Fruit fly (Drosophila melanogaster) whole organism, embryonic: ENCODE data around the gene Dlip2.

Source experiments
- Aef1 ChIP-seq: fragments of 200-800 bp; sonication (Bioruptor generic); IDR thresholded peaks from 3 replicates; pipeline ENCODE4 v1.3.6; 2022; ENCODE audit warnings: missing biosample characterization, missing genetic modification characterization
- CG11456 ChIP-seq: fragments of 200-800 bp; sonication (Bioruptor generic); IDR thresholded peaks from 3 replicates; pipeline ENCODE4 v1.3.6; 2022; ENCODE audit warnings: missing biosample characterization, missing genetic modification characterization
- CG1233 ChIP-seq: fragments of 200-800 bp; sonication (Bioruptor generic); optimal IDR thresholded peaks from 4 replicates; lab custom pipeline; 2018; ENCODE audit warnings: missing biosample characterization, mild to moderate bottlenecking, missing genetic modification characterization
- CG12744 ChIP-seq: fragments of 200-800 bp; sonication (Bioruptor generic); optimal IDR thresholded peaks from 2 replicates; lab custom pipeline; 2016; ENCODE audit warnings: missing biosample characterization, missing genetic modification characterization
- CG13123 ChIP-seq: fragments of 200-800 bp; sonication (Bioruptor generic); optimal IDR thresholded peaks from 2 replicates; lab custom pipeline; 2016; ENCODE audit warnings: missing biosample characterization, missing genetic modification characterization
- CG13296 ChIP-seq: fragments of 200-800 bp; sonication (Bioruptor generic); optimal IDR thresholded peaks from 3 replicates; lab custom pipeline; 2018; ENCODE audit warnings: missing biosample characterization, mild to moderate bottlenecking, missing genetic modification characterization
- CG15696 ChIP-seq: fragments of 200-800 bp; sonication (Bioruptor generic); optimal IDR thresholded peaks from 2 replicates; lab custom pipeline; 2019; ENCODE audit warnings: missing biosample characterization, mild to moderate bottlenecking, missing genetic modification characterization, moderate library complexity
- CG2116 ChIP-seq: fragments of 200-800 bp; sonication (Bioruptor generic); optimal IDR thresholded peaks from 3 replicates; lab custom pipeline; 2018; ENCODE audit warnings: missing biosample characterization, mild to moderate bottlenecking, missing genetic modification characterization
- CG2199 ChIP-seq: fragments of 200-800 bp; sonication (Bioruptor generic); IDR thresholded peaks from 3 replicates; pipeline ENCODE4 v1.3.6; 2022; ENCODE audit warnings: missing biosample characterization, missing genetic modification characterization
- CG2678 ChIP-seq: fragments of 200-800 bp; sonication (Bioruptor generic); optimal IDR thresholded peaks from 3 replicates; lab custom pipeline; 2019; ENCODE audit warnings: missing biosample characterization, mild to moderate bottlenecking, missing genetic modification characterization, moderate library complexity
- CG30431 ChIP-seq: fragments of 200-800 bp; sonication (Bioruptor generic); optimal IDR thresholded peaks from 2 replicates; lab custom pipeline; 2017; ENCODE audit warnings: missing biosample characterization, missing genetic modification characterization
- CG4730 ChIP-seq: fragments of 200-800 bp; sonication (Bioruptor generic); IDR thresholded peaks from 2 replicates; pipeline ENCODE4 v1.3.6; 2022; ENCODE audit warnings: missing biosample characterization, missing genetic modification characterization
- CG4820 ChIP-seq: fragments of 200-800 bp; sonication (Bioruptor generic); optimal IDR thresholded peaks from 3 replicates; lab custom pipeline; 2016; ENCODE audit warnings: missing biosample characterization, missing genetic modification characterization
- CG6654 ChIP-seq: fragments of 200-800 bp; sonication (Bioruptor generic); optimal IDR thresholded peaks from 2 replicates; lab custom pipeline; 2017; ENCODE audit warnings: missing biosample characterization, mild to moderate bottlenecking, missing genetic modification characterization
- CG6791 ChIP-seq: fragments of 200-800 bp; sonication (Bioruptor generic); IDR thresholded peaks from 3 replicates; pipeline ENCODE4 v1.3.6; 2022; ENCODE audit warnings: missing biosample characterization, missing genetic modification characterization; ENCODE audit not compliant: partially characterized antibody
- CG6854 ChIP-seq: fragments of 200-800 bp; sonication (Bioruptor generic); optimal IDR thresholded peaks from 3 replicates; lab custom pipeline; 2017; ENCODE audit warnings: missing biosample characterization, mild to moderate bottlenecking, missing genetic modification characterization
- CG7271 ChIP-seq: fragments of 200-800 bp; sonication (Bioruptor generic); optimal IDR thresholded peaks from 2 replicates; lab custom pipeline; 2018; ENCODE audit warnings: missing biosample characterization, mild to moderate bottlenecking, missing genetic modification characterization, moderate library complexity
- CG7556 ChIP-seq: fragments of 200-800 bp; sonication (Bioruptor generic); optimal IDR thresholded peaks from 2 replicates; lab custom pipeline; 2017; ENCODE audit warnings: missing biosample characterization, mild to moderate bottlenecking, missing genetic modification characterization
- CG7839 ChIP-seq: fragments of 200-800 bp; sonication (Bioruptor generic); optimal IDR thresholded peaks from 3 replicates; lab custom pipeline; 2018; ENCODE audit warnings: missing biosample characterization, mild to moderate bottlenecking, missing genetic modification characterization, moderate library complexity
- CG9797 ChIP-seq: fragments of 200-800 bp; sonication (Bioruptor generic); optimal IDR thresholded peaks from 3 replicates; lab custom pipeline; 2018; ENCODE audit warnings: missing biosample characterization, mild to moderate bottlenecking, missing genetic modification characterization
- CG9932 ChIP-seq: fragments of 200-800 bp; sonication (Bioruptor generic); IDR thresholded peaks from 2 replicates; pipeline ENCODE4 v1.3.6; 2022; ENCODE audit warnings: missing biosample characterization, missing genetic modification characterization
- Camta ChIP-seq: fragments of 200-800 bp; sonication (Bioruptor generic); optimal IDR thresholded peaks from 2 replicates; lab custom pipeline; 2016; ENCODE audit warnings: missing biosample characterization, missing genetic modification characterization
- D19B ChIP-seq: fragments of 200-800 bp; sonication (Bioruptor generic); optimal IDR thresholded peaks from 2 replicates; lab custom pipeline; 2017; ENCODE audit warnings: missing biosample characterization, mild to moderate bottlenecking, missing genetic modification characterization
- Dp ChIP-seq: fragments of 200-800 bp; sonication (Bioruptor generic); optimal IDR thresholded peaks from 2 replicates; lab custom pipeline; 2018; ENCODE audit warnings: missing biosample characterization, mild to moderate bottlenecking, missing genetic modification characterization, moderate library complexity
- Dref ChIP-seq: fragments of 200-800 bp; sonication (Bioruptor generic); IDR thresholded peaks from 2 replicates; pipeline ENCODE4 v1.3.6; 2022; ENCODE audit warnings: missing biosample characterization, missing genetic modification characterization
- Fer3 ChIP-seq: fragments of 200-800 bp; sonication (Bioruptor generic); optimal IDR thresholded peaks from 2 replicates; lab custom pipeline; 2018; ENCODE audit warnings: missing biosample characterization, mild to moderate bottlenecking, missing genetic modification characterization, moderate library complexity
- Lhr ChIP-seq: fragments of 200-800 bp; sonication (Bioruptor generic); optimal IDR thresholded peaks from 3 replicates; lab custom pipeline; 2017; ENCODE audit warnings: mild to moderate bottlenecking, missing biosample characterization, missing genetic modification reagents, missing genetic modification characterization
- Myb ChIP-seq: fragments of 200-800 bp; sonication (Bioruptor generic); optimal IDR thresholded peaks from 2 replicates; lab custom pipeline; 2016; ENCODE audit warnings: missing biosample characterization, missing genetic modification characterization
- NC2α ChIP-seq: fragments of 200-800 bp; sonication (Bioruptor generic); optimal IDR thresholded peaks from 2 replicates; lab custom pipeline; 2016; ENCODE audit warnings: missing biosample characterization, missing genetic modification characterization
- Opbp ChIP-seq: fragments of 200-800 bp; sonication (Bioruptor generic); IDR thresholded peaks from 3 replicates; pipeline ENCODE4 v1.3.6; 2022; ENCODE audit warnings: missing biosample characterization, missing genetic modification characterization; ENCODE audit not compliant: partially characterized antibody
- Xbp1 ChIP-seq: fragments of 200-800 bp; sonication (Bioruptor generic); optimal IDR thresholded peaks from 3 replicates; lab custom pipeline; 2016; ENCODE audit warnings: missing biosample characterization, mild to moderate bottlenecking, missing genetic modification characterization
- ato ChIP-seq: fragments of 200-800 bp; sonication (Bioruptor generic); IDR thresholded peaks from 2 replicates; pipeline ENCODE4 v1.3.6; 2022; ENCODE audit warnings: missing biosample characterization, missing genetic modification characterization; ENCODE audit not compliant: partially characterized antibody
- bcd ChIP-seq: fragments of 200-800 bp; sonication (Bioruptor generic); optimal IDR thresholded peaks from 2 replicates; lab custom pipeline; 2017; ENCODE audit warnings: missing biosample characterization, mild to moderate bottlenecking, missing genetic modification characterization
- bsh ChIP-seq, 2 experiments: fragments of 200-800 bp; sonication (Bioruptor generic); optimal IDR thresholded peaks; 2 replicates each; lab custom pipeline; 2017 to 2018; ENCODE audit warnings: mild to moderate bottlenecking in 2 of 2, missing biosample characterization in 2 of 2, missing genetic modification characterization in 2 of 2, moderate library complexity in 1 of 2
- cg ChIP-seq: fragments of 200-800 bp; sonication (Bioruptor generic); optimal IDR thresholded peaks from 3 replicates; lab custom pipeline; 2019; ENCODE audit warnings: missing biosample characterization, mild to moderate bottlenecking, missing genetic modification characterization, moderate library complexity
- da ChIP-seq: fragments of 200-800 bp; sonication (Bioruptor generic); optimal IDR thresholded peaks from 2 replicates; lab custom pipeline; 2016; ENCODE audit warnings: missing biosample characterization, missing genetic modification characterization
- emc ChIP-seq: fragments of 200-800 bp; sonication (Bioruptor generic); optimal IDR thresholded peaks from 2 replicates; lab custom pipeline; 2016; ENCODE audit warnings: missing biosample characterization, missing genetic modification characterization
- ftz-f1 ChIP-seq: fragments of 200-800 bp; sonication (Bioruptor generic); optimal IDR thresholded peaks from 2 replicates; lab custom pipeline; 2016; ENCODE audit warnings: missing biosample characterization, missing genetic modification characterization
- klu ChIP-seq: fragments of 200-800 bp; sonication (Bioruptor generic); IDR thresholded peaks from 2 replicates; pipeline ENCODE4 v1.3.6; 2022; ENCODE audit warnings: missing biosample characterization, missing genetic modification characterization
- nerfin-2 ChIP-seq: fragments of 200-800 bp; sonication (Bioruptor generic); IDR thresholded peaks from 2 replicates; pipeline ENCODE4 v1.3.6; 2022; ENCODE audit warnings: missing biosample characterization, missing genetic modification characterization; ENCODE audit not compliant: partially characterized antibody
- onecut ChIP-seq: fragments of 200-800 bp; sonication (Bioruptor generic); IDR thresholded peaks from 2 replicates; pipeline ENCODE4 v1.3.6; 2022; ENCODE audit warnings: missing biosample characterization, missing genetic modification characterization
- org-1 ChIP-seq: fragments of 200-800 bp; sonication (Bioruptor generic); optimal IDR thresholded peaks from 2 replicates; lab custom pipeline; 2017; ENCODE audit warnings: missing biosample characterization, missing genetic modification characterization
- pb ChIP-seq: fragments of 200-800 bp; sonication (Bioruptor generic); optimal IDR thresholded peaks from 3 replicates; lab custom pipeline; 2016; ENCODE audit warnings: missing biosample characterization, missing genetic modification characterization
- pum ChIP-seq: fragments of 200-800 bp; sonication (Bioruptor generic); optimal IDR thresholded peaks from 2 replicates; lab custom pipeline; 2016; ENCODE audit warnings: missing biosample characterization, missing genetic modification characterization
- run ChIP-seq: fragments of 200-800 bp; sonication (Bioruptor generic); optimal IDR thresholded peaks from 3 replicates; lab custom pipeline; 2018; ENCODE audit warnings: missing biosample characterization, mild to moderate bottlenecking, missing genetic modification characterization
- sisA ChIP-seq: fragments of 200-800 bp; sonication (Bioruptor generic); IDR thresholded peaks from 2 replicates; pipeline ENCODE4 v1.3.6; 2022; ENCODE audit warnings: missing biosample characterization, missing genetic modification characterization
- sqz ChIP-seq: fragments of 200-800 bp; sonication (Bioruptor generic); optimal IDR thresholded peaks from 3 replicates; lab custom pipeline; 2018; ENCODE audit warnings: missing biosample characterization, mild to moderate bottlenecking, missing genetic modification characterization
- ssp ChIP-seq: fragments of 200-800 bp; sonication (Bioruptor generic); IDR thresholded peaks from 2 replicates; pipeline ENCODE4 v1.3.6; 2022; ENCODE audit warnings: missing biosample characterization, missing genetic modification characterization
- stc ChIP-seq: fragments of 200-800 bp; sonication (Bioruptor generic); IDR thresholded peaks from 2 replicates; pipeline ENCODE4 v1.3.6; 2022; ENCODE audit warnings: missing biosample characterization, missing genetic modification characterization

Dlip2 gene

dm6 chr3R:4649126-4649811 is 3.8 kb upstream of the Dlip2 start, which contains the start of gene Karybeta3 (continued):
- TF ChIP-seq CG2678 (tag; lab: Kevin White, UChicago) (peak; percentile 61), CG6654 (GFP tag; lab: Kevin White, UChicago) (peak; percentile 8), org-1 (GFP tag; lab: Kevin White, UChicago) (peak; percentile 40), sisA (GFP tag; lab: Robert Waterston, UW) (peak; percentile 71; the same call in 1 of the 2 replicates), emc (GFP tag; lab: Kevin White, UChicago) (peak; percentile 76), run (tag; lab: Kevin White, UChicago) (no peak), ato (GFP tag; lab: Robert Waterston, UW) (peak; percentile 54; the same call in 1 of the 2 replicates), Aef1 (peak; percentile 68), da (no peak), CG12744 (GFP tag; lab: Kevin White, UChicago) (peak; percentile 53), Xbp1 (peak; percentile 82), CG2199 (GFP tag; lab: Robert Waterston, UW) (peak; percentile 50; the same call in 1 of the 3 replicates), onecut (0 out of 2 replicates have a peak, but pooled peaks have one; percentile 22), CG4730 (peak; percentile 57; the same call in 1 of the 2 replicates), CG30431 (peak; percentile 30), CG9932 (GFP tag; lab: Robert Waterston, UW) (peak; percentile 81), CG13296 (GFP tag; lab: Kevin White, UChicago) (peak; percentile 76), Camta (GFP tag; lab: Kevin White, UChicago) (peak; percentile 55), CG4820 (GFP tag; lab: Kevin White, UChicago) (peak; percentile 59), sqz (GFP tag; lab: Kevin White, UChicago) (no peak), NC2α (peak; percentile 38), klu (no peak), CG6854 (GFP tag; lab: Kevin White, UChicago) (no peak), CG13123 (peak; percentile 2), pb (GFP tag; lab: Kevin White, UChicago) (peak; percentile 87), D19B (GFP tag; lab: Kevin White, UChicago) (peak; percentile 54), Myb (peak; percentile 84), CG11456 (GFP tag; lab: Robert Waterston, UW) (peak; percentile 80), ftz-f1 (GFP tag; lab: Kevin White, UChicago) (peak; percentile 27), Dp (peak; percentile 91), CG1233 (peak; percentile 69), pum (peak; percentile 77), Opbp (GFP tag; lab: Robert Waterston, UW) (peak; percentile 73), Lhr (GFP tag; lab: Kevin White, UChicago) (peak; percentile 55), CG7839 (tag; lab: Kevin White, UChicago) (peak; percentile 68), CG2116 (peak; percentile 88), bcd (GFP tag; lab: Kevin White, UChicago) (peak; percentile 65), ssp (GFP tag; lab: Robert Waterston, UW) (peak; percentile 68), CG9797 (peak; percentile 63), cg (GFP tag; lab: Kevin White, UChicago) (no peak), nerfin-2 (GFP tag; lab: Robert Waterston, UW) (0 out of 2 replicates have a peak, but pooled peaks have one; percentile 52), Fer3 (tag; lab: Kevin White, UChicago) (peak; percentile 66), CG15696 (peak; percentile 5), bsh (GFP tag; optimal IDR thresholded peaks at IDR 0.05; lab: Kevin White, UChicago) (peak; percentile 25 to 66), CG6791 (peak; percentile 75; the same call in 2 of the 3 replicates), stc (GFP tag; lab: Robert Waterston, UW) (peak; percentile 85), Dref (GFP tag; lab: Robert Waterston, UW) (peak; percentile 89), CG7271 (tag; lab: Kevin White, UChicago) (peak; percentile 43), CG7556 (GFP tag; lab: Kevin White, UChicago) (peak; percentile 41)
